Worm (Caenorhabditis elegans): ENCODE measurements around the gene C04E6.4.

ce11 chrV:5927347-5927746 is 20.2 kb downstream of the C04E6.4 start, which contains the start of gene srsx-17:
- no peak for TF ChIP-seq nhr-28 (tag; optimal IDR thresholded peaks at IDR 0.05)
- no peak for TF ChIP-seq dmd-6 (GFP tag; IDR thresholded peaks at IDR 0.05)
- no peak for TF ChIP-seq fos-1 (tag; optimal IDR thresholded peaks at IDR 0.05)
- no peak for TF ChIP-seq lin-13 (GFP tag; optimal IDR thresholded peaks at IDR 0.05)
- TF ChIP-seq zip-11 (GFP tag; IDR thresholded peaks at IDR 0.05): no peak
- TF ChIP-seq Y75B8A.6 (GFP tag; IDR thresholded peaks at IDR 0.05): no peak
- no peak for TF ChIP-seq mdt-29 (GFP tag; IDR thresholded peaks at IDR 0.05)
- no peak for TF ChIP-seq lin-39 (tag; optimal IDR thresholded peaks at IDR 0.05)
- no peak for TF ChIP-seq nhr-76 (tag; optimal IDR thresholded peaks at IDR 0.05)
- TF ChIP-seq nhr-237 (tag; optimal IDR thresholded peaks at IDR 0.05): no peak
- no peak for TF ChIP-seq unc-62 (GFP tag; optimal IDR thresholded peaks at IDR 0.05 in 1 of 2)
- no peak for TF ChIP-seq unc-62 (tag; optimal IDR thresholded peaks at IDR 0.05)
- TF ChIP-seq snpc-4 (tag; optimal IDR thresholded peaks at IDR 0.05): no peak

Measured in whole organism, L4 larva.